Fruit fly (Drosophila melanogaster): ENCODE measurements around the gene CG15478.

Gene CG15478

dm6 chrX:7707350-7708241 is 10.1 kb downstream of the CG15478 start (continued):
- no peak for TF ChIP-seq CG8944 (GFP tag; optimal IDR thresholded peaks at IDR 0.05)
- no peak for TF ChIP-seq Doc2 (GFP tag; IDR thresholded peaks at IDR 0.05)
- no peak for TF ChIP-seq ro (GFP tag; IDR thresholded peaks at IDR 0.05)
- TF ChIP-seq CG10431 (GFP tag; optimal IDR thresholded peaks at IDR 0.05) = no peak
- TF ChIP-seq Dref (GFP tag; IDR thresholded peaks at IDR 0.05) = no peak
- no peak for TF ChIP-seq zfh2 (GFP tag; optimal IDR thresholded peaks at IDR 0.05)
- TF ChIP-seq Sin3A (optimal IDR thresholded peaks at IDR 0.05) = no peak
- no peak for TF ChIP-seq Trl (optimal IDR thresholded peaks at IDR 0.05)
- TF ChIP-seq Trl (GFP tag; optimal IDR thresholded peaks at IDR 0.05) = no peak
- no peak for TF ChIP-seq CG3281 (GFP tag; optimal IDR thresholded peaks at IDR 0.05)
- no peak for TF ChIP-seq CG4820 (GFP tag; optimal IDR thresholded peaks at IDR 0.05)
- TF ChIP-seq CG2678 (tag; optimal IDR thresholded peaks at IDR 0.05) = no peak
- TF ChIP-seq CG12219 (GFP tag; optimal IDR thresholded peaks at IDR 0.05) = no peak
- TF ChIP-seq Dbx (GFP tag; IDR thresholded peaks at IDR 0.05) = no peak
- no peak for TF ChIP-seq CG11247 (GFP tag; IDR thresholded peaks at IDR 0.05)
- TF ChIP-seq CG10979 (tag; optimal IDR thresholded peaks at IDR 0.05) = no peak
- TF ChIP-seq Gug (GFP tag; IDR thresholded peaks at IDR 0.05) = no peak
- no peak for TF ChIP-seq dan (GFP tag; IDR thresholded peaks at IDR 0.05)
- TF ChIP-seq CG1233 (GFP tag; optimal IDR thresholded peaks at IDR 0.05) = no peak
- TF ChIP-seq CG15011 (GFP tag; optimal IDR thresholded peaks at IDR 0.05) = no peak
- TF ChIP-seq zf30C (GFP tag; optimal IDR thresholded peaks at IDR 0.05) = no peak
- no peak for TF ChIP-seq HLHmδ (GFP tag; optimal IDR thresholded peaks at IDR 0.05)
- TF ChIP-seq cwo (GFP tag; optimal IDR thresholded peaks at IDR 0.05) = peak; percentile 44
- no peak for TF ChIP-seq CG6272 (GFP tag; IDR thresholded peaks at IDR 0.05)
- peak; percentile 10 for TF ChIP-seq CG3407 (GFP tag; optimal IDR thresholded peaks at IDR 0.05)
- TF ChIP-seq Drgx (GFP tag; IDR thresholded peaks at IDR 0.05) = 0 out of 2 replicates have a peak, but pooled peaks have one; percentile 12
- TF ChIP-seq schlank (tag; optimal IDR thresholded peaks at IDR 0.05) = peak; percentile 8
- TF ChIP-seq ci (GFP tag; IDR thresholded peaks at IDR 0.05) = 0 out of 3 replicates have a peak, but pooled peaks have one; percentile 40
- TF ChIP-seq chif (GFP tag; optimal IDR thresholded peaks at IDR 0.05) = no peak
- peak; percentile 5 for TF ChIP-seq kni (GFP tag; optimal IDR thresholded peaks at IDR 0.05)
- TF ChIP-seq CG11093 (GFP tag; IDR thresholded peaks at IDR 0.05) = no peak
- TF ChIP-seq Optix (GFP tag; IDR thresholded peaks at IDR 0.05) = no peak
- TF ChIP-seq CG16815 (GFP tag; optimal IDR thresholded peaks at IDR 0.05) = no peak
- TF ChIP-seq ewg (GFP tag; optimal IDR thresholded peaks at IDR 0.05) = no peak
- TF ChIP-seq CG3838 (GFP tag; optimal IDR thresholded peaks at IDR 0.05) = no peak
- TF ChIP-seq CG34376 (GFP tag; optimal IDR thresholded peaks at IDR 0.05) = peak; percentile 7
- no peak for TF ChIP-seq Fer2 (tag; optimal IDR thresholded peaks at IDR 0.05)
- no peak for TF ChIP-seq B-H1 (GFP tag; IDR thresholded peaks at IDR 0.05)
- TF ChIP-seq Dfd (GFP tag; optimal IDR thresholded peaks at IDR 0.05) = no peak
- TF ChIP-seq disco-r (GFP tag; optimal IDR thresholded peaks at IDR 0.05) = no peak
- no peak for TF ChIP-seq CG16813 (GFP tag; IDR thresholded peaks at IDR 0.05; ENCODE audit: partially characterized antibody)
- no peak for TF ChIP-seq Jarid2 (GFP tag; optimal IDR thresholded peaks at IDR 0.05)
- TF ChIP-seq bigmax (GFP tag; optimal IDR thresholded peaks at IDR 0.05) = peak; percentile 91
- no peak for TF ChIP-seq Stat92E (GFP tag; optimal IDR thresholded peaks at IDR 0.05)
- TF ChIP-seq Vsx1 (GFP tag; optimal IDR thresholded peaks at IDR 0.05) = peak; percentile 8
- TF ChIP-seq D19B (GFP tag; optimal IDR thresholded peaks at IDR 0.05) = peak; percentile 96
- TF ChIP-seq pita (GFP tag; optimal IDR thresholded peaks at IDR 0.05) = no peak
- TF ChIP-seq stc (GFP tag; IDR thresholded peaks at IDR 0.05) = no peak
- TF ChIP-seq CG3847 (GFP tag; IDR thresholded peaks at IDR 0.05) = no peak
- no peak for TF ChIP-seq Oaz (GFP tag; IDR thresholded peaks at IDR 0.05)

Data from whole organism, embryonic.